Fruit fly (Drosophila melanogaster) whole organism, prepupa: ENCODE measurements around the gene twit.

ENCODE experiments used
- CG11762 ChIP-seq: fragments of 200-800 bp; sonication (Bioruptor generic); optimal IDR thresholded peaks from 3 replicates; lab custom pipeline; 2016; ENCODE audit warnings: missing biosample characterization, missing genetic modification characterization; ENCODE audit not compliant: insufficient read depth
- CG11902 ChIP-seq: fragments of 200-800 bp; sonication (Bioruptor generic); optimal IDR thresholded peaks from 3 replicates; lab custom pipeline; 2016; ENCODE audit warnings: missing biosample characterization, missing genetic modification characterization
- CG4318 ChIP-seq: fragments of 200-800 bp; sonication (Bioruptor generic); optimal IDR thresholded peaks from 3 replicates; lab custom pipeline; 2017; ENCODE audit warnings: missing biosample characterization, mild to moderate bottlenecking, missing genetic modification characterization
- CG6276 ChIP-seq: fragments of 200-800 bp; sonication (Bioruptor generic); optimal IDR thresholded peaks from 2 replicates; lab custom pipeline; 2017; ENCODE audit warnings: missing biosample characterization, mild to moderate bottlenecking, missing genetic modification characterization
- CG6854 ChIP-seq: fragments of 200-800 bp; sonication (Bioruptor generic); optimal IDR thresholded peaks from 2 replicates; lab custom pipeline; 2017; ENCODE audit warnings: missing biosample characterization, mild to moderate bottlenecking, missing genetic modification characterization
- CG8632 ChIP-seq: fragments of 200-800 bp; sonication (Bioruptor generic); optimal IDR thresholded peaks from 3 replicates; lab custom pipeline; 2016; ENCODE audit warnings: missing biosample characterization, missing genetic modification characterization
- Hr39 ChIP-seq: fragments of 200-800 bp; sonication (Bioruptor generic); optimal IDR thresholded peaks from 2 replicates; lab custom pipeline; 2016; ENCODE audit warnings: missing biosample characterization, missing genetic modification characterization
- Lpt ChIP-seq: fragments of 200-800 bp; sonication (Bioruptor generic); optimal IDR thresholded peaks from 3 replicates; lab custom pipeline; 2016; ENCODE audit warnings: missing biosample characterization, missing genetic modification characterization
- OdsH ChIP-seq: fragments of 200-800 bp; sonication (Bioruptor generic); optimal IDR thresholded peaks from 3 replicates; lab custom pipeline; 2016; ENCODE audit warnings: missing biosample characterization, missing genetic modification characterization
- fd59A ChIP-seq: fragments of 200-800 bp; sonication (Bioruptor generic); optimal IDR thresholded peaks from 2 replicates; lab custom pipeline; 2017; ENCODE audit warnings: missing biosample characterization, mild to moderate bottlenecking, missing genetic modification characterization, missing genetic modification reagents
- fd85E ChIP-seq: fragments of 200-800 bp; sonication (Bioruptor generic); optimal IDR thresholded peaks from 3 replicates; lab custom pipeline; 2016; ENCODE audit warnings: missing biosample characterization, missing genetic modification characterization

DNA sequence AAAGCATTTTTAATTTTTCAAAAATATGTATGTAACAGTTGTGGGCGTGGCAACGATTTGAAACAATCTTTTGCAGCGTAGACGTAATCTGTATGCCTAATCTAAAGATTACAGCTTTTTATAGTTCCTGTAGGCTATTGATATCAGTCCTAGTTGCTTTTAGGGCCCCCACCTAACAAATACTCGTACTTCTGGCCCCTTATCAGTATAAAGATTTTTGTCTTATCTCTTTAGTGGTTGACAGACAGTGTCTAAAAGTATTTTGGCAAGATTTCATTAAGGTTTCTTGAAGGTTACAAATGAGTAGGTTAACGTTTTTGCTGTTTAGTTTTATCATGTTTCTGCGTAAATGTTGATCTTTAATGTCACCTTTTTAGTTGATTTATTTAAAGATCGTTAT lies 23.7 kb upstream of the twit start:
- no peak for TF ChIP-seq CG4318 (GFP tag; lab: Kevin White, UChicago)
- no peak for TF ChIP-seq CG6276 (GFP tag; lab: Kevin White, UChicago)
- TF ChIP-seq fd85E (GFP tag; lab: Kevin White, UChicago) = no peak
- no peak for TF ChIP-seq CG11762 (GFP tag; lab: Kevin White, UChicago)
- TF ChIP-seq Hr39 = no peak
- no peak for TF ChIP-seq fd59A (GFP tag; lab: Kevin White, UChicago)
- no peak for TF ChIP-seq OdsH (GFP tag; lab: Kevin White, UChicago)
- no peak for TF ChIP-seq CG8632 (GFP tag; lab: Kevin White, UChicago)
- no peak for TF ChIP-seq Lpt
- TF ChIP-seq CG6854 (GFP tag; lab: Kevin White, UChicago) = no peak
- no peak for TF ChIP-seq CG11902 (GFP tag; lab: Kevin White, UChicago)
